Fruit fly (Drosophila melanogaster): Measurements from ENCODE around the gene Axud1.

Axud1 gene

dm6 chr2L:2398459-2398858, 33.3 kb downstream of the Axud1 start (continued):
- peak; percentile 36 for TF ChIP-seq dmrt99B (tag; optimal IDR thresholded peaks at IDR 0.05)
- no peak for TF ChIP-seq Mes4 (GFP tag; optimal IDR thresholded peaks at IDR 0.05)
- peak; percentile 20 for TF ChIP-seq Blimp-1 (GFP tag; optimal IDR thresholded peaks at IDR 0.05)
- TF ChIP-seq PHDP (tag; optimal IDR thresholded peaks at IDR 0.05): peak; percentile 10
- no peak for TF ChIP-seq HHEX (GFP tag; optimal IDR thresholded peaks at IDR 0.05)
- TF ChIP-seq pan (optimal IDR thresholded peaks at IDR 0.05): no peak
- TF ChIP-seq pan (GFP tag; optimal IDR thresholded peaks at IDR 0.05 in 1 of 2, IDR thresholded peaks at IDR 0.05 in 1 of 2): peak in 1 of 2 experiments; percentile 5
- TF ChIP-seq bbx (GFP tag; IDR thresholded peaks at IDR 0.05; ENCODE audit: partially characterized antibody): no peak
- peak; percentile 19 for TF ChIP-seq grau (tag; optimal IDR thresholded peaks at IDR 0.05)
- peak; percentile 54 for TF ChIP-seq gem (tag; optimal IDR thresholded peaks at IDR 0.05)
- peak; percentile 13; the same call in 1 of the 2 replicates for TF ChIP-seq E2f2 (GFP tag; IDR thresholded peaks at IDR 0.05)
- peak; percentile 16 for TF ChIP-seq CG15269 (tag; optimal IDR thresholded peaks at IDR 0.05)
- no peak for TF ChIP-seq crp (GFP tag; optimal IDR thresholded peaks at IDR 0.05)
- peak; percentile 23 for TF ChIP-seq CG8388 (GFP tag; optimal IDR thresholded peaks at IDR 0.05)
- TF ChIP-seq Hr51 (GFP tag; optimal IDR thresholded peaks at IDR 0.05): peak in 1 of 2 experiments; percentile 27
- 0 out of 2 replicates have a peak, but pooled peaks have one; percentile 14 for TF ChIP-seq esg (GFP tag; conservative IDR thresholded peaks at IDR 0.05)
- TF ChIP-seq CkIIα-i1 (GFP tag; IDR thresholded peaks at IDR 0.05): no peak
- peak; percentile 1 for TF ChIP-seq CG10979 (tag; optimal IDR thresholded peaks at IDR 0.05)
- TF ChIP-seq Sox102F (GFP tag; optimal IDR thresholded peaks at IDR 0.05): peak; percentile 48
- 0 out of 2 replicates have a peak, but pooled peaks have one; percentile 10 for TF ChIP-seq CG14441 (GFP tag; IDR thresholded peaks at IDR 0.05)
- TF ChIP-seq CG11247 (GFP tag; IDR thresholded peaks at IDR 0.05): no peak
- TF ChIP-seq CG34422 (GFP tag; IDR thresholded peaks at IDR 0.05): peak; percentile 42; the same call in 1 of the 3 replicates
- peak; percentile 35; the same call in 1 of the 2 replicates for TF ChIP-seq stc (GFP tag; IDR thresholded peaks at IDR 0.05)
- peak; percentile 4 for TF ChIP-seq Xbp1 (GFP tag; optimal IDR thresholded peaks at IDR 0.05)
- peak; percentile 21; the same call in 1 of the 3 replicates for TF ChIP-seq CG11695 (GFP tag; IDR thresholded peaks at IDR 0.05)
- TF ChIP-seq tup (GFP tag; optimal IDR thresholded peaks at IDR 0.05): no peak

- TF ChIP-seq hbn (GFP tag; IDR thresholded peaks at IDR 0.05; ENCODE audit: partially characterized antibody) (no peak), CG31441 (GFP tag; IDR thresholded peaks at IDR 0.05) (no peak), hb (GFP tag; IDR thresholded peaks at IDR 0.05; ENCODE audit: partially characterized antibody) (0 out of 3 replicates have a peak, but pooled peaks have one; percentile 39), ewg (GFP tag; optimal IDR thresholded peaks at IDR 0.05) (peak; percentile 84), Nf-YC (tag; optimal IDR thresholded peaks at IDR 0.05) (peak; percentile 96), Deaf1 (tag; optimal IDR thresholded peaks at IDR 0.05) (peak; percentile 64), CG1832 (GFP tag; optimal IDR thresholded peaks at IDR 0.05) (peak; percentile 1), Nf-YB (GFP tag; optimal IDR thresholded peaks at IDR 0.05) (peak; percentile 91), CG17359 (tag; optimal IDR thresholded peaks at IDR 0.05) (no peak), CG4424 (GFP tag; optimal IDR thresholded peaks at IDR 0.05) (no peak), CG18764 (GFP tag; optimal IDR thresholded peaks at IDR 0.05) (no peak)
Measured at dm6 chr2L:2399897-2400296, 34.8 kb downstream of the Axud1 start, which contains the start of gene VGlut. Gene VGlut (plus strand): TSS chr2L:2400295.

DNA sequence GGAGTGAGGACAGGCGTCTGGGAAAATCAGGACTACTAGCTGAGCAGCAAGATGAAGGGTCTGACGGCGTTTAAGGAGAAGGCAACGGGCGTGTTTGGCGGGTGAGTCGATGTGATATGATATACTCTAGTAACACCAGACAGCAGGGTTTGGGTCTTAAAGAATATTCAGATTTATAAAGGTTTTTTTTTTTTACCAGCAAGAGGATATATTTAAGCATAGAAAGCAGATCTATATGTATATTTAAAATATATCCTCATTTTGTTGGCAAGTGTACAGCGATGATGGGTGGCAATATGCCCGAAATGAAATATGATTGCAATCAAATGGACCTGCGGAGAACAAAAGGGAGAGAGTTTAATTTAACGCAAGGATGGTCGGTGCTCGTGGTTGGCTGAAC, 37.0 kb downstream of the Axud1 start:
- TF ChIP-seq Hand (GFP tag; optimal IDR thresholded peaks at IDR 0.05) (no peak), Hmr (GFP tag; optimal IDR thresholded peaks at IDR 0.05) (peak; percentile 8), lab (GFP tag; optimal IDR thresholded peaks at IDR 0.05) (peak; percentile 36), nmo (GFP tag; optimal IDR thresholded peaks at IDR 0.05) (no peak), ac (GFP tag; optimal IDR thresholded peaks at IDR 0.05) (no peak), CG33557 (GFP tag; optimal IDR thresholded peaks at IDR 0.05) (no peak), Sry-β (GFP tag; optimal IDR thresholded peaks at IDR 0.05) (no peak), CG8924 (tag; optimal IDR thresholded peaks at IDR 0.05) (no peak), cad (GFP tag; optimal IDR thresholded peaks at IDR 0.05) (no peak), ci (GFP tag; IDR thresholded peaks at IDR 0.05) (0 out of 3 replicates have a peak, but pooled peaks have one; percentile 20), Hr78 (GFP tag; optimal IDR thresholded peaks at IDR 0.05) (no peak), Gug (GFP tag; IDR thresholded peaks at IDR 0.05) (no peak)

Measured in whole organism, embryonic.